Fruit fly (Drosophila melanogaster): ENCODE data around the gene CG14015.

Gene CG14015

dm6 chr2L:5554818-5555217 lies 15.8 kb upstream of the CG14015 start, which contains the start of gene GluRIIA:
Gene GluRIIA, plus strand, starts transcription at chr2L:5555072.
- TF ChIP-seq CG34367 (tag; optimal IDR thresholded peaks at IDR 0.05) (no peak), rn (GFP tag; IDR thresholded peaks at IDR 0.05) (no peak), CG17806 (tag; optimal IDR thresholded peaks at IDR 0.05) (no peak), CG4496 (GFP tag; IDR thresholded peaks at IDR 0.05) (no peak), CG10348 (GFP tag; IDR thresholded peaks at IDR 0.05) (no peak), CG14655 (GFP tag; optimal IDR thresholded peaks at IDR 0.05) (no peak), Pif1B (GFP tag; optimal IDR thresholded peaks at IDR 0.05) (no peak), CG13204 (GFP tag; optimal IDR thresholded peaks at IDR 0.05) (no peak), CG8301 (tag; optimal IDR thresholded peaks at IDR 0.05) (no peak), EcR (GFP tag; optimal IDR thresholded peaks at IDR 0.05) (no peak), fd96Ca (GFP tag; IDR thresholded peaks at IDR 0.05) (no peak)

dm6 chr2L:5553750-5554149 lies 14.8 kb upstream of the CG14015 start, which contains the start of the genes CG14013 and CG14017:
Gene CG14013, minus strand, starts transcription at chr2L:5553850.
Gene CG14017, plus strand, starts transcription at chr2L:5553897.
- TF ChIP-seq Snoo (tag; optimal IDR thresholded peaks at IDR 0.05) (no peak), CG10348 (GFP tag; IDR thresholded peaks at IDR 0.05) (no peak), CG13204 (GFP tag; optimal IDR thresholded peaks at IDR 0.05) (no peak)

- TF ChIP-seq gl (tag; optimal IDR thresholded peaks at IDR 0.05), result no peak
- TF ChIP-seq CG10348 (GFP tag; IDR thresholded peaks at IDR 0.05), result no peak
- no peak for TF ChIP-seq CG4496 (GFP tag; IDR thresholded peaks at IDR 0.05)
- TF ChIP-seq CG9948 (tag; optimal IDR thresholded peaks at IDR 0.05), result no peak
- TF ChIP-seq Pif1B (GFP tag; optimal IDR thresholded peaks at IDR 0.05), result no peak
- no peak for TF ChIP-seq CG15710 (tag; optimal IDR thresholded peaks at IDR 0.05)
- TF ChIP-seq Snoo (tag; optimal IDR thresholded peaks at IDR 0.05), result no peak
- TF ChIP-seq EcR (GFP tag; optimal IDR thresholded peaks at IDR 0.05), result no peak
- no peak for TF ChIP-seq Ets98B (GFP tag; IDR thresholded peaks at IDR 0.05)
- TF ChIP-seq CG13204 (GFP tag; optimal IDR thresholded peaks at IDR 0.05), result no peak
- no peak for TF ChIP-seq Pif1A (GFP tag; optimal IDR thresholded peaks at IDR 0.05)
- TF ChIP-seq CG32121 (GFP tag; IDR thresholded peaks at IDR 0.05), result no peak
- no peak for TF ChIP-seq rn (GFP tag; IDR thresholded peaks at IDR 0.05)
- TF ChIP-seq CG17806 (tag; optimal IDR thresholded peaks at IDR 0.05), result no peak
These were observed 12.5 kb upstream of the CG14015 start, which contains the start of gene CG18269 for dm6 chr2L:5551538-5551937. Gene CG18269, plus strand, starts transcription at chr2L:5551838.

dm6 chr2L:5550735-5551134 lies 11.7 kb upstream of the CG14015 start, which contains the start of gene CG14014:
Gene CG14014, minus strand, starts transcription at chr2L:5550835.
- TF ChIP-seq CG13204 (GFP tag; optimal IDR thresholded peaks at IDR 0.05) (no peak), Pif1A (GFP tag; optimal IDR thresholded peaks at IDR 0.05) (no peak), fd96Ca (GFP tag; IDR thresholded peaks at IDR 0.05) (no peak), Pif1B (GFP tag; optimal IDR thresholded peaks at IDR 0.05) (no peak), CG14655 (GFP tag; optimal IDR thresholded peaks at IDR 0.05) (no peak), EcR (GFP tag; optimal IDR thresholded peaks at IDR 0.05) (no peak), CG8159 (tag; optimal IDR thresholded peaks at IDR 0.05) (no peak), Snoo (tag; optimal IDR thresholded peaks at IDR 0.05) (no peak), Ets98B (GFP tag; IDR thresholded peaks at IDR 0.05) (no peak), gl (tag; optimal IDR thresholded peaks at IDR 0.05) (no peak), CG12605 (GFP tag; IDR thresholded peaks at IDR 0.05) (no peak), CG32121 (GFP tag; IDR thresholded peaks at IDR 0.05) (no peak), CG9948 (tag; optimal IDR thresholded peaks at IDR 0.05) (no peak), CG34367 (tag; optimal IDR thresholded peaks at IDR 0.05) (no peak), CG17806 (tag; optimal IDR thresholded peaks at IDR 0.05) (no peak)

dm6 chr2L:5547288-5547777 lies 8.3 kb upstream of the CG14015 start:
- TF ChIP-seq CG9948 (tag; optimal IDR thresholded peaks at IDR 0.05) (no peak), fd96Ca (GFP tag; IDR thresholded peaks at IDR 0.05) (no peak), CG34367 (tag; optimal IDR thresholded peaks at IDR 0.05) (no peak), CG10348 (GFP tag; IDR thresholded peaks at IDR 0.05) (no peak), Ets98B (GFP tag; IDR thresholded peaks at IDR 0.05) (no peak), CG15710 (tag; optimal IDR thresholded peaks at IDR 0.05) (no peak), CG17806 (tag; optimal IDR thresholded peaks at IDR 0.05) (no peak), CG4496 (GFP tag; IDR thresholded peaks at IDR 0.05) (no peak), Pif1A (GFP tag; optimal IDR thresholded peaks at IDR 0.05) (no peak), EcR (GFP tag; optimal IDR thresholded peaks at IDR 0.05) (no peak), CG8159 (tag; optimal IDR thresholded peaks at IDR 0.05) (no peak), Snoo (tag; optimal IDR thresholded peaks at IDR 0.05) (no peak), CG14655 (GFP tag; optimal IDR thresholded peaks at IDR 0.05) (no peak), CG13204 (GFP tag; optimal IDR thresholded peaks at IDR 0.05) (no peak), CG32121 (GFP tag; IDR thresholded peaks at IDR 0.05) (no peak), gl (tag; optimal IDR thresholded peaks at IDR 0.05) (no peak), rn (GFP tag; IDR thresholded peaks at IDR 0.05) (no peak), CG12605 (GFP tag; IDR thresholded peaks at IDR 0.05) (no peak), Pif1B (GFP tag; optimal IDR thresholded peaks at IDR 0.05) (no peak)

- peak; percentile 67 for TF ChIP-seq Pif1A (GFP tag; optimal IDR thresholded peaks at IDR 0.05)
- TF ChIP-seq Snoo (tag; optimal IDR thresholded peaks at IDR 0.05), result peak; percentile 65
- TF ChIP-seq CG8159 (tag; optimal IDR thresholded peaks at IDR 0.05), result peak; percentile 85
- peak; percentile 56 for TF ChIP-seq CG9948 (tag; optimal IDR thresholded peaks at IDR 0.05)
- TF ChIP-seq CG12605 (GFP tag; IDR thresholded peaks at IDR 0.05), result peak; percentile 75
- peak; percentile 79 for TF ChIP-seq CG32121 (GFP tag; IDR thresholded peaks at IDR 0.05)
- peak; percentile 55; the same call in 1 of the 2 replicates for TF ChIP-seq rn (GFP tag; IDR thresholded peaks at IDR 0.05)
- TF ChIP-seq CG34367 (tag; optimal IDR thresholded peaks at IDR 0.05), result peak; percentile 4
- no peak for TF ChIP-seq CG10348 (GFP tag; IDR thresholded peaks at IDR 0.05)
- peak; percentile 29 for TF ChIP-seq CG15710 (tag; optimal IDR thresholded peaks at IDR 0.05)
- no peak for TF ChIP-seq CG13204 (GFP tag; optimal IDR thresholded peaks at IDR 0.05)
- TF ChIP-seq gl (tag; optimal IDR thresholded peaks at IDR 0.05), result no peak
- peak; percentile 61 for TF ChIP-seq fd96Ca (GFP tag; IDR thresholded peaks at IDR 0.05)
- TF ChIP-seq CG14655 (GFP tag; optimal IDR thresholded peaks at IDR 0.05), result peak; percentile 89
- TF ChIP-seq EcR (GFP tag; optimal IDR thresholded peaks at IDR 0.05), result peak; percentile 100
- peak; percentile 73 for TF ChIP-seq Pif1B (GFP tag; optimal IDR thresholded peaks at IDR 0.05)
- TF ChIP-seq Ets98B (GFP tag; IDR thresholded peaks at IDR 0.05), result 0 out of 2 replicates have a peak, but pooled peaks have one; percentile 34
- peak; percentile 76 for TF ChIP-seq CG17806 (tag; optimal IDR thresholded peaks at IDR 0.05)
- peak; percentile 77 for TF ChIP-seq CG8301 (tag; optimal IDR thresholded peaks at IDR 0.05)
- TF ChIP-seq CG4496 (GFP tag; IDR thresholded peaks at IDR 0.05), result peak; percentile 46; the same call in 1 of the 3 replicates
- TF ChIP-seq D1 (tag; optimal IDR thresholded peaks at IDR 0.05), result no peak
These were observed 7.7 kb upstream of the CG14015 start, which contains the start of gene Oscillin for dm6 chr2L:5546518-5547287. Gene Oscillin, plus strand, starts transcription at chr2L:5547086.
